Worm (Caenorhabditis elegans): ENCODE measurements around the gene F42F12.14.

- TF ChIP-seq tlp-1 (tag; optimal IDR thresholded peaks at IDR 0.05) = no peak
- no peak for TF ChIP-seq tbx-2 (tag; optimal IDR thresholded peaks at IDR 0.05)
- no peak for TF ChIP-seq sptf-1 (tag; optimal IDR thresholded peaks at IDR 0.05)
- no peak for TF ChIP-seq snpc-4 (tag; optimal IDR thresholded peaks at IDR 0.05)
- TF ChIP-seq C04F5.9 (tag; optimal IDR thresholded peaks at IDR 0.05) = no peak
- no peak for TF ChIP-seq dsc-1 (tag; optimal IDR thresholded peaks at IDR 0.05)
Observed at ce11 chrX:12378293-12378692, 29.9 kb downstream of the F42F12.14 start, which contains the start of gene glb-13.

All from whole organism, L1 larva.